Fruit fly (Drosophila melanogaster) whole organism: ENCODE data around the gene Hsc20.

Experiments used
- EcR ChIP-seq, 2 experiments: fragments of >200 bp; optimal IDR thresholded peaks; 2 replicates each; lab custom pipeline; 2017; ENCODE audit warnings: missing biosample characterization in 2 of 2, missing genetic modification characterization in 2 of 2, missing genetic modification reagents in 2 of 2
- psq ChIP-seq: fragments of >200 bp; optimal IDR thresholded peaks from 2 replicates; lab custom pipeline; 2017
- usp ChIP-seq: fragments of >200 bp; optimal IDR thresholded peaks from 2 replicates; lab custom pipeline; 2017; ENCODE audit warnings: missing biosample characterization, missing genetic modification characterization, mixed read lengths

- TF ChIP-seq usp (GFP tag; lab: Kevin White, UChicago) (no peak), psq (lab: Kevin White, UChicago) (no peak), EcR (GFP tag; optimal IDR thresholded peaks at IDR 0.05; lab: Kevin White, UChicago) (no peak)
Observed at dm6 chr3L:16215816-16216215, 17.1 kb upstream of the Hsc20 start.
